Worm (Caenorhabditis elegans): ENCODE data around the gene F08B12.11.

The F08B12.11 gene

ce11 chrX:11379135-11379781 lies 5.6 kb upstream of the F08B12.11 start:
- TF ChIP-seq hlh-11 (tag; optimal IDR thresholded peaks at IDR 0.05), result peak; percentile 64
- peak in 1 of 2 experiments; percentile 89 for TF ChIP-seq unc-62 (GFP tag; optimal IDR thresholded peaks at IDR 0.05 in 1 of 2)
- no peak for TF ChIP-seq unc-62 (tag; optimal IDR thresholded peaks at IDR 0.05)
- no peak for TF ChIP-seq nhr-48 (tag; optimal IDR thresholded peaks at IDR 0.05)
- no peak for TF ChIP-seq cey-2 (tag; optimal IDR thresholded peaks at IDR 0.05; ENCODE audit: borderline replicate concordance, insufficient read depth)
- TF ChIP-seq T26A8.4 (GFP tag; IDR thresholded peaks at IDR 0.05), result no peak
- no peak for TF ChIP-seq zfp-3 (GFP tag; conservative IDR thresholded peaks at IDR 0.05)
- TF ChIP-seq daf-16 (GFP tag; optimal IDR thresholded peaks at IDR 0.05), result peak in 1 of 2 experiments; percentile 68
- TF ChIP-seq daf-16 (tag; optimal IDR thresholded peaks at IDR 0.05), result no peak
- TF ChIP-seq set-16 (GFP tag; IDR thresholded peaks at IDR 0.05), result peak; percentile 18; the same call in 1 of the 2 replicates
- TF ChIP-seq lim-7 (GFP tag; IDR thresholded peaks at IDR 0.05), result 0 out of 2 replicates have a peak, but pooled peaks have one; percentile 29
- TF ChIP-seq fkh-10 (GFP tag; optimal IDR thresholded peaks at IDR 0.05), result peak; percentile 38
- no peak for TF ChIP-seq F49E8.2 (tag; optimal IDR thresholded peaks at IDR 0.05; ENCODE audit: borderline replicate concordance)
- peak; percentile 36; the same call in 1 of the 2 replicates for TF ChIP-seq tra-1 (GFP tag; IDR thresholded peaks at IDR 0.05)
- TF ChIP-seq D1046.2 (GFP tag; IDR thresholded peaks at IDR 0.05), result no peak
- peak; percentile 4 for TF ChIP-seq ces-1 (GFP tag; optimal IDR thresholded peaks at IDR 0.05)
- TF ChIP-seq ctbp-1 (GFP tag; IDR thresholded peaks at IDR 0.05), result peak; percentile 37; the same call in 1 of the 2 replicates

- TF ChIP-seq hlh-30 (tag; optimal IDR thresholded peaks at IDR 0.05; ENCODE audit: insufficient read depth) (no peak), saeg-2 (GFP tag; IDR thresholded peaks at IDR 0.05) (no peak), pha-4 (GFP tag; IDR thresholded peaks at IDR 0.05) (no peak), pha-4 (tag; optimal IDR thresholded peaks at IDR 0.05) (no peak), hif-1 (tag; optimal IDR thresholded peaks at IDR 0.05) (no peak), dmd-9 (GFP tag; IDR thresholded peaks at IDR 0.05) (no peak), Y105C5A.15 (GFP tag; IDR thresholded peaks at IDR 0.05) (no peak), ces-1 (GFP tag; optimal IDR thresholded peaks at IDR 0.05) (peak; percentile 54), unc-62 (GFP tag; optimal IDR thresholded peaks at IDR 0.05 in 1 of 2) (peak in 1 of 2 experiments; percentile 29), unc-62 (tag; optimal IDR thresholded peaks at IDR 0.05) (no peak), ceh-62 (tag; optimal IDR thresholded peaks at IDR 0.05) (no peak), F49E8.2 (tag; optimal IDR thresholded peaks at IDR 0.05; ENCODE audit: borderline replicate concordance) (no peak), lsy-2 (tag; optimal IDR thresholded peaks at IDR 0.05) (peak in 1 of 2 experiments; percentile 21)
Observed at ce11 chrX:11383359-11383758, 1.5 kb upstream of the F08B12.11 start.

ce11 chrX:11385916-11386315 lies 1.1 kb downstream of the F08B12.11 start:
- TF ChIP-seq skn-1 (tag; optimal IDR thresholded peaks at IDR 0.05) (no peak), nhr-77 (tag; optimal IDR thresholded peaks at IDR 0.05) (no peak), R02D3.7 (tag; optimal IDR thresholded peaks at IDR 0.05) (no peak), Y105C5A.15 (GFP tag; IDR thresholded peaks at IDR 0.05) (no peak), T26A8.4 (GFP tag; IDR thresholded peaks at IDR 0.05) (no peak), dmd-6 (GFP tag; IDR thresholded peaks at IDR 0.05) (no peak), nhr-41 (GFP tag; IDR thresholded peaks at IDR 0.05) (no peak)

- TF ChIP-seq ceh-32 (tag; optimal IDR thresholded peaks at IDR 0.05; ENCODE audit: poor library complexity) (no peak), nhr-102 (tag; optimal IDR thresholded peaks at IDR 0.05) (no peak), aha-1 (tag) (no peak), spr-1 (tag; optimal IDR thresholded peaks at IDR 0.05) (no peak), ctbp-1 (GFP tag; IDR thresholded peaks at IDR 0.05) (peak; percentile 62; the same call in 1 of the 2 replicates), lir-3 (tag; optimal IDR thresholded peaks at IDR 0.05) (no peak), T20F7.1 (GFP tag; optimal IDR thresholded peaks at IDR 0.05) (no peak), lin-15B (tag; optimal IDR thresholded peaks at IDR 0.05) (no peak), ces-1 (GFP tag; optimal IDR thresholded peaks at IDR 0.05) (peak; percentile 90), arid-1 (GFP tag; conservative IDR thresholded peaks at IDR 0.05) (no peak), F10B5.3 (tag; optimal IDR thresholded peaks at IDR 0.05) (no peak), ZK337.2 (GFP tag; IDR thresholded peaks at IDR 0.05) (no peak), daf-16 (GFP tag; optimal IDR thresholded peaks at IDR 0.05) (no peak), daf-16 (tag; optimal IDR thresholded peaks at IDR 0.05) (no peak), lin-1 (GFP tag; IDR thresholded peaks at IDR 0.05) (no peak), fkh-10 (GFP tag; optimal IDR thresholded peaks at IDR 0.05) (peak; percentile 95), nhr-48 (tag; optimal IDR thresholded peaks at IDR 0.05) (no peak), unc-130 (GFP tag; optimal IDR thresholded peaks at IDR 0.05) (no peak), snpc-4 (tag; optimal IDR thresholded peaks at IDR 0.05) (no peak), madf-9 (GFP tag; conservative IDR thresholded peaks at IDR 0.05) (no peak)
Observed at ce11 chrX:11386903-11387302, 2.0 kb downstream of the F08B12.11 start.

Measured in whole organism, L4 larva.